Worm (Caenorhabditis elegans): Measurements from ENCODE around the gene pmt-1.

- TF ChIP-seq sea-1 (GFP tag; conservative IDR thresholded peaks at IDR 0.05) (no peak), B0310.2 (tag; optimal IDR thresholded peaks at IDR 0.05) (no peak), hnd-1 (tag; optimal IDR thresholded peaks at IDR 0.05) (no peak), flt-1 (GFP tag; IDR thresholded peaks at IDR 0.05) (no peak), ceh-36 (tag; optimal IDR thresholded peaks at IDR 0.05) (no peak), pes-1 (GFP tag; IDR thresholded peaks at IDR 0.05) (no peak), hmbx-1 (tag; optimal IDR thresholded peaks at IDR 0.05) (no peak), tbx-37 (GFP tag; conservative IDR thresholded peaks at IDR 0.05) (no peak), ama-1 (optimal IDR thresholded peaks at IDR 0.05) (no peak)
These were observed 22.8 kb upstream of the pmt-1 start for ce11 chrII:5305121-5305520.
